Fruit fly (Drosophila melanogaster) whole organism, prepupa: Measurements from ENCODE around the gene Gr28a.
A peak's percentile ranks its signal among the peaks of the same experiment; 100 is the strongest.

ENCODE experiments used
- Blimp-1 ChIP-seq: fragments of 200-800 bp; sonication (Bioruptor generic); optimal IDR thresholded peaks from 3 replicates; lab custom pipeline; 2017; ENCODE audit warnings: missing biosample characterization, missing genetic modification characterization, mild to moderate bottlenecking, moderate library complexity, missing genetic modification reagents
- CG10631 ChIP-seq: fragments of 200-800 bp; sonication (Bioruptor generic); optimal IDR thresholded peaks from 2 replicates; lab custom pipeline; 2016; ENCODE audit warnings: missing biosample characterization, missing genetic modification characterization
- CG11902 ChIP-seq: fragments of 200-800 bp; sonication (Bioruptor generic); optimal IDR thresholded peaks from 3 replicates; lab custom pipeline; 2016; ENCODE audit warnings: missing biosample characterization, missing genetic modification characterization
- CG15336 ChIP-seq: fragments of 200-800 bp; sonication (Bioruptor generic); IDR thresholded peaks from 2 replicates; pipeline ENCODE4 v1.3.6; 2022; ENCODE audit warnings: missing biosample characterization, missing genetic modification characterization
- CG1621 ChIP-seq: fragments of 200-800 bp; sonication (Bioruptor generic); optimal IDR thresholded peaks from 3 replicates; lab custom pipeline; 2018; ENCODE audit warnings: missing biosample characterization, mild to moderate bottlenecking, missing genetic modification characterization
- CG16779 ChIP-seq: fragments of 200-800 bp; sonication (Bioruptor generic); optimal IDR thresholded peaks from 3 replicates; lab custom pipeline; 2017; ENCODE audit warnings: missing biosample characterization, mild to moderate bottlenecking, missing genetic modification characterization
- CG3032 ChIP-seq: fragments of 200-800 bp; optimal IDR thresholded peaks from 2 replicates; lab custom pipeline; 2019; ENCODE audit warnings: missing biosample characterization, mild to moderate bottlenecking, missing genetic modification characterization, moderate library complexity
- CG31627 ChIP-seq: fragments of 200-800 bp; sonication (Bioruptor generic); optimal IDR thresholded peaks from 3 replicates; lab custom pipeline; 2016; ENCODE audit warnings: missing biosample characterization, missing genetic modification characterization
- CG32006 ChIP-seq: fragments of 200-800 bp; sonication (Bioruptor generic); optimal IDR thresholded peaks from 3 replicates; lab custom pipeline; 2017; ENCODE audit warnings: missing biosample characterization, mild to moderate bottlenecking, missing genetic modification characterization
- CG3919 ChIP-seq: fragments of 200-800 bp; sonication (Bioruptor generic); optimal IDR thresholded peaks from 3 replicates; lab custom pipeline; 2016; ENCODE audit warnings: missing biosample characterization, missing genetic modification characterization
- CG6276 ChIP-seq: fragments of 200-800 bp; sonication (Bioruptor generic); optimal IDR thresholded peaks from 2 replicates; lab custom pipeline; 2017; ENCODE audit warnings: missing biosample characterization, mild to moderate bottlenecking, missing genetic modification characterization
- CG8119 ChIP-seq: fragments of 200-800 bp; sonication (Bioruptor generic); IDR thresholded peaks from 3 replicates; pipeline ENCODE4 v1.3.6; 2022; ENCODE audit warnings: missing biosample characterization, missing genetic modification characterization
- Eip78C ChIP-seq: fragments of 200-800 bp; sonication (Bioruptor generic); peaks from one replicate; lab custom pipeline; 2016; ENCODE audit warnings: missing biosample characterization, missing genetic modification characterization
- Eip93F ChIP-seq: fragments of 200-800 bp; sonication (Bioruptor generic); optimal IDR thresholded peaks from 2 replicates; lab custom pipeline; 2016; ENCODE audit warnings: missing biosample characterization, mild to moderate bottlenecking, missing genetic modification characterization
- Ets96B ChIP-seq: fragments of 200-800 bp; optimal IDR thresholded peaks from 2 replicates; lab custom pipeline; 2019; ENCODE audit warnings: missing biosample characterization, mild to moderate bottlenecking, missing genetic modification characterization, moderate library complexity
- Gug ChIP-seq: fragments of 200-800 bp; sonication (Bioruptor generic); IDR thresholded peaks from 2 replicates; pipeline ENCODE4 v1.3.6; 2022; ENCODE audit warnings: missing biosample characterization, missing genetic modification characterization
- Hr38 ChIP-seq: sonication (Bioruptor generic); optimal IDR thresholded peaks from 2 replicates; lab custom pipeline; 2016; ENCODE audit warnings: missing biosample characterization, missing genetic modification characterization
- Hr39 ChIP-seq: fragments of 200-800 bp; sonication (Bioruptor generic); optimal IDR thresholded peaks from 2 replicates; lab custom pipeline; 2016; ENCODE audit warnings: missing biosample characterization, missing genetic modification characterization
- Sox102F ChIP-seq: fragments of 200-800 bp; sonication (Bioruptor generic); optimal IDR thresholded peaks from 2 replicates; lab custom pipeline; 2016; ENCODE audit warnings: missing biosample characterization, mild to moderate bottlenecking, missing genetic modification characterization
- Sox14 ChIP-seq: fragments of 200-800 bp; sonication (Bioruptor generic); optimal IDR thresholded peaks from 3 replicates; lab custom pipeline; 2016; ENCODE audit warnings: missing biosample characterization, missing genetic modification characterization
- achi ChIP-seq: fragments of 200-800 bp; sonication (Bioruptor generic); optimal IDR thresholded peaks from 3 replicates; lab custom pipeline; 2016; ENCODE audit warnings: missing biosample characterization, missing genetic modification characterization
- acj6 ChIP-seq: fragments of 200-800 bp; sonication (Bioruptor generic); optimal IDR thresholded peaks from 3 replicates; lab custom pipeline; 2016; ENCODE audit warnings: missing biosample characterization, missing genetic modification characterization
- cyc ChIP-seq: fragments of 200-800 bp; sonication (Bioruptor generic); optimal IDR thresholded peaks from 3 replicates; lab custom pipeline; 2016; ENCODE audit warnings: missing biosample characterization, missing genetic modification characterization
- dsx ChIP-seq: fragments of 200-800 bp; optimal IDR thresholded peaks from 3 replicates; lab custom pipeline; 2019; ENCODE audit warnings: missing biosample characterization, mild to moderate bottlenecking, missing genetic modification characterization, moderate library complexity; ENCODE audit not compliant: poor library complexity, severe bottlenecking
- eg ChIP-seq: fragments of 200-800 bp; sonication (Bioruptor generic); IDR thresholded peaks from 3 replicates; pipeline ENCODE4 v1.3.6; 2022; ENCODE audit warnings: missing biosample characterization, missing genetic modification characterization
- esn ChIP-seq: fragments of 200-800 bp; sonication (Bioruptor generic); optimal IDR thresholded peaks from 2 replicates; lab custom pipeline; 2016; ENCODE audit warnings: missing biosample characterization, mild to moderate bottlenecking, missing genetic modification characterization, moderate library complexity
- fd85E ChIP-seq: fragments of 200-800 bp; sonication (Bioruptor generic); optimal IDR thresholded peaks from 3 replicates; lab custom pipeline; 2016; ENCODE audit warnings: missing biosample characterization, missing genetic modification characterization
- lz ChIP-seq: fragments of 200-800 bp; sonication (Bioruptor generic); optimal IDR thresholded peaks from 3 replicates; lab custom pipeline; 2016; ENCODE audit warnings: missing biosample characterization, missing genetic modification characterization
- salr ChIP-seq, 2 experiments: fragments of 200-800 bp; sonication (Bioruptor generic); optimal IDR thresholded peaks; 3 replicates each; lab custom pipeline; 2016 to 2018; ENCODE audit warnings: missing biosample characterization in 2 of 2, missing genetic modification characterization in 2 of 2, mild to moderate bottlenecking in 1 of 2
- spab ChIP-seq: fragments of 200-800 bp; sonication (Bioruptor generic); optimal IDR thresholded peaks from 2 replicates; lab custom pipeline; 2017; ENCODE audit warnings: missing biosample characterization, mild to moderate bottlenecking, missing genetic modification characterization, missing genetic modification reagents
- ss ChIP-seq, 2 experiments: fragments of 200-800 bp; sonication (Bioruptor generic); optimal IDR thresholded peaks; 2 replicates in 1 of 2; 3 replicates in 1 of 2; lab custom pipeline; 2017 to 2018; ENCODE audit warnings: mild to moderate bottlenecking in 2 of 2, missing biosample characterization in 2 of 2, missing genetic modification characterization in 2 of 2, moderate library complexity in 1 of 2
- svp ChIP-seq: fragments of 200-800 bp; sonication (Bioruptor generic); peaks from one replicate; lab custom pipeline; 2016; ENCODE audit warnings: missing biosample characterization, missing genetic modification characterization
- topi ChIP-seq: fragments of 200-800 bp; sonication (Bioruptor generic); optimal IDR thresholded peaks from 3 replicates; lab custom pipeline; 2016; ENCODE audit warnings: missing biosample characterization, missing genetic modification characterization
- vri ChIP-seq: fragments of 200-800 bp; sonication (Bioruptor generic); optimal IDR thresholded peaks from 3 replicates; lab custom pipeline; 2016; ENCODE audit warnings: missing biosample characterization, mild to moderate bottlenecking, missing genetic modification characterization

Gr28a gene

dm6 chr2L:7448371-7448770 lies 5.6 kb downstream of the Gr28a start:
- TF ChIP-seq vri (GFP tag; lab: Kevin White, UChicago) (no peak), CG3032 (no peak), CG16779 (tag; lab: Kevin White, UChicago) (no peak), svp (GFP tag; lab: Kevin White, UChicago) (peak; percentile 95), CG10631 (GFP tag; lab: Kevin White, UChicago) (no peak), esn (GFP tag; lab: Kevin White, UChicago) (no peak), CG11902 (no peak)

dm6 chr2L:7447820-7448219 lies 6.2 kb downstream of the Gr28a start:
- TF ChIP-seq CG6276 (GFP tag; lab: Kevin White, UChicago) = peak; percentile 32
- no peak for TF ChIP-seq ss (GFP tag; optimal IDR thresholded peaks at IDR 0.05; lab: Kevin White, UChicago)
- TF ChIP-seq CG10631 (GFP tag; lab: Kevin White, UChicago) = no peak
- TF ChIP-seq CG11902 = no peak
- no peak for TF ChIP-seq topi (GFP tag; lab: Kevin White, UChicago)
- TF ChIP-seq achi (GFP tag; lab: Kevin White, UChicago) = no peak
- no peak for TF ChIP-seq esn (GFP tag; lab: Kevin White, UChicago)

dm6 chr2L:7442929-7443328 lies 11.1 kb downstream of the Gr28a start:
- TF ChIP-seq acj6 (GFP tag; lab: Kevin White, UChicago) (no peak), Eip78C (GFP tag; lab: Kevin White, UChicago) (peak; percentile 41), svp (GFP tag; lab: Kevin White, UChicago) (peak; percentile 11)

- TF ChIP-seq CG11902 (no peak), Ets96B (tag; lab: Kevin White, UChicago) (no peak), CG16779 (tag; lab: Kevin White, UChicago) (no peak), CG3032 (no peak)
Measured at dm6 chr2L:7442106-7442505, 11.9 kb downstream of the Gr28a start.

- TF ChIP-seq Sox14 (GFP tag; lab: Kevin White, UChicago) = peak; percentile 7
- TF ChIP-seq cyc (GFP tag; lab: Kevin White, UChicago) = no peak
- TF ChIP-seq vri (GFP tag; lab: Kevin White, UChicago) = peak; percentile 92
Measured at dm6 chr2L:7440458-7441018, 13.5 kb downstream of the Gr28a start.

dm6 chr2L:7438505-7438904 lies 15.5 kb downstream of the Gr28a start:
- TF ChIP-seq dsx (GFP tag; lab: Kevin White, UChicago) (no peak), Eip78C (GFP tag; lab: Kevin White, UChicago) (peak; percentile 43), CG15336 (0 out of 2 replicates have a peak, but pooled peaks have one; percentile 16), acj6 (GFP tag; lab: Kevin White, UChicago) (no peak), eg (GFP tag; lab: Robert Waterston, UW) (no peak), Blimp-1 (GFP tag; lab: Kevin White, UChicago) (no peak), Hr39 (GFP tag; lab: Kevin White, UChicago) (no peak), CG6276 (GFP tag; lab: Kevin White, UChicago) (no peak), CG8119 (GFP tag; lab: Robert Waterston, UW) (peak; percentile 34; the same call in 1 of the 3 replicates), Gug (GFP tag; lab: Robert Waterston, UW) (no peak), Eip93F (GFP tag; lab: Kevin White, UChicago) (no peak), fd85E (GFP tag; lab: Kevin White, UChicago) (no peak), CG31627 (GFP tag; lab: Kevin White, UChicago) (no peak), Ets96B (tag; lab: Kevin White, UChicago) (no peak), salr (GFP tag; optimal IDR thresholded peaks at IDR 0.05; lab: Kevin White, UChicago) (no peak), spab (GFP tag; lab: Kevin White, UChicago) (no peak), topi (GFP tag; lab: Kevin White, UChicago) (no peak), CG11902 (no peak), Hr38 (GFP tag; lab: Kevin White, UChicago) (no peak), CG1621 (tag; lab: Kevin White, UChicago) (no peak), lz (no peak), vri (GFP tag; lab: Kevin White, UChicago) (no peak), Sox102F (no peak), esn (GFP tag; lab: Kevin White, UChicago) (peak; percentile 8), CG3919 (no peak), Sox14 (GFP tag; lab: Kevin White, UChicago) (no peak), CG32006 (GFP tag; lab: Kevin White, UChicago) (peak; percentile 19), ss (GFP tag; optimal IDR thresholded peaks at IDR 0.05; lab: Kevin White, UChicago) (no peak)
